Worm (Caenorhabditis elegans) whole organism, mixed stage, embryonic: ENCODE measurements around the gene B0416.5.

Experiments
- M03D4.4 ChIP-seq: sonication (generic microtip); optimal IDR thresholded peaks from 2 replicates; lab custom pipeline; 2017; ENCODE audit warnings: mild to moderate bottlenecking, missing genetic modification characterization, missing compliant biosample characterization
- bed-3 ChIP-seq: fragments of 200-800 bp; sonication (Bioruptor generic); optimal IDR thresholded peaks from 3 replicates; lab custom pipeline; 2018; ENCODE audit warnings: mild to moderate bottlenecking, missing genetic modification characterization, moderate library complexity, missing compliant biosample characterization
- ceh-39 ChIP-seq: fragments of 150-350 bp; optimal IDR thresholded peaks from 2 replicates; lab custom pipeline; 2014; ENCODE audit warnings: missing biosample characterization, missing genetic modification characterization
- ceh-43 ChIP-seq: fragments of 200-800 bp; sonication (Bioruptor generic); optimal IDR thresholded peaks from 2 replicates; lab custom pipeline; 2018; ENCODE audit warnings: mild to moderate bottlenecking, missing genetic modification characterization, moderate library complexity, missing compliant biosample characterization
- ceh-83 ChIP-seq: fragments of 200-800 bp; sonication (Bioruptor generic); optimal IDR thresholded peaks from 2 replicates; lab custom pipeline; 2018; ENCODE audit warnings: mild to moderate bottlenecking, missing genetic modification characterization, missing compliant biosample characterization
- ces-1 ChIP-seq: fragments of 150-350 bp; optimal IDR thresholded peaks from 2 replicates; lab custom pipeline; 2014; ENCODE audit warnings: missing biosample characterization, missing genetic modification reagents, missing genetic modification characterization
- cnd-1 ChIP-seq: fragments of 200-800 bp; sonication (Bioruptor generic); optimal IDR thresholded peaks from 2 replicates; lab custom pipeline; 2018; ENCODE audit warnings: mild to moderate bottlenecking, missing genetic modification characterization, missing compliant biosample characterization
- drap-1 ChIP-seq: fragments of 200-800 bp; sonication (Bioruptor generic); optimal IDR thresholded peaks from 3 replicates; lab custom pipeline; 2018; ENCODE audit warnings: mild to moderate bottlenecking, missing genetic modification characterization, missing compliant biosample characterization
- elt-1 ChIP-seq: sonication (generic microtip); optimal IDR thresholded peaks from 2 replicates; lab custom pipeline; 2017; ENCODE audit warnings: missing genetic modification characterization, mild to moderate bottlenecking, missing compliant biosample characterization, antibody characterized with exemption, moderate library complexity, borderline replicate concordance; ENCODE audit not compliant: insufficient read depth
- flh-1 ChIP-seq: fragments of 200-800 bp; sonication (Bioruptor generic); optimal IDR thresholded peaks from 2 replicates; lab custom pipeline; 2018; ENCODE audit warnings: mild to moderate bottlenecking, missing genetic modification characterization, moderate library complexity, missing compliant biosample characterization
- ham-2 ChIP-seq: fragments of 200-800 bp; sonication (Bioruptor generic); optimal IDR thresholded peaks from 2 replicates; lab custom pipeline; 2018; ENCODE audit warnings: mild to moderate bottlenecking, missing genetic modification characterization, missing compliant biosample characterization
- hlh-1 ChIP-seq: fragments of 150-350 bp; optimal IDR thresholded peaks from 2 replicates; lab custom pipeline; 2014; ENCODE audit warnings: missing biosample characterization, missing genetic modification reagents, missing genetic modification characterization
- lin-13 ChIP-seq: fragments of 150-350 bp; optimal IDR thresholded peaks from 2 replicates; lab custom pipeline; 2014; ENCODE audit warnings: missing biosample characterization, missing genetic modification characterization
- lin-32 ChIP-seq: fragments of 200-800 bp; sonication (Bioruptor generic); optimal IDR thresholded peaks from 2 replicates; lab custom pipeline; 2018; ENCODE audit warnings: mild to moderate bottlenecking, missing genetic modification characterization, missing compliant biosample characterization
- lsy-2 ChIP-seq: fragments of 150-350 bp; optimal IDR thresholded peaks from 2 replicates; lab custom pipeline; 2014; ENCODE audit warnings: missing biosample characterization, missing genetic modification characterization
- mab-5 ChIP-seq: fragments of 150-350 bp; optimal IDR thresholded peaks from 2 replicates; lab custom pipeline; 2014; ENCODE audit warnings: missing biosample characterization, missing genetic modification characterization
- mep-1 ChIP-seq: fragments of 150-350 bp; optimal IDR thresholded peaks from 2 replicates; lab custom pipeline; 2017; ENCODE audit warnings: missing biosample characterization, missing genetic modification reagents, missing genetic modification characterization, inconsistent platforms
- nhr-12 ChIP-seq: fragments of 150-350 bp; optimal IDR thresholded peaks from 2 replicates; lab custom pipeline; 2014; ENCODE audit warnings: missing biosample characterization, missing genetic modification characterization
- nhr-2 ChIP-seq: fragments of 150-350 bp; optimal IDR thresholded peaks from 2 replicates; lab custom pipeline; 2014; ENCODE audit warnings: missing biosample characterization, missing genetic modification characterization
- nhr-76 ChIP-seq: sonication (generic microtip); optimal IDR thresholded peaks from 2 replicates; lab custom pipeline; 2017; ENCODE audit warnings: missing biosample characterization, missing genetic modification characterization
- pha-4 ChIP-seq: fragments of 150-350 bp; optimal IDR thresholded peaks from 2 replicates; lab custom pipeline; 2018; ENCODE audit warnings: missing biosample characterization, missing genetic modification reagents, missing genetic modification characterization
- sem-2 ChIP-seq: fragments of 200-800 bp; sonication (Bioruptor generic); optimal IDR thresholded peaks from 2 replicates; lab custom pipeline; 2018; ENCODE audit warnings: mild to moderate bottlenecking, missing genetic modification characterization, missing compliant biosample characterization
- sptf-1 ChIP-seq: sonication (generic microtip); optimal IDR thresholded peaks from 2 replicates; lab custom pipeline; 2017; ENCODE audit warnings: mild to moderate bottlenecking, missing genetic modification characterization, moderate library complexity, missing compliant biosample characterization
- unc-120 ChIP-seq: sonication (generic microtip); optimal IDR thresholded peaks from 2 replicates; lab custom pipeline; 2017; ENCODE audit warnings: missing genetic modification characterization, missing compliant biosample characterization; ENCODE audit not compliant: poor library complexity, severe bottlenecking
- unc-39 ChIP-seq: fragments of 150-350 bp; optimal IDR thresholded peaks from 2 replicates; lab custom pipeline; 2014; ENCODE audit warnings: missing biosample characterization, missing genetic modification characterization
- unc-62 ChIP-seq: fragments of 150-350 bp; optimal IDR thresholded peaks from 2 replicates; lab custom pipeline; 2014; ENCODE audit warnings: missing biosample characterization, missing genetic modification reagents, missing genetic modification characterization
- zip-8 ChIP-seq: fragments of 150-350 bp; optimal IDR thresholded peaks from 2 replicates; lab custom pipeline; 2014; ENCODE audit warnings: missing biosample characterization, missing genetic modification characterization
- ztf-11 ChIP-seq: fragments of 150-350 bp; optimal IDR thresholded peaks from 2 replicates; lab custom pipeline; 2014; ENCODE audit warnings: missing biosample characterization, missing genetic modification characterization

The B0416.5 gene

ce11 chrX:9283026-9283425, 12.4 kb upstream of the B0416.5 start, which contains the start of gene B0416.11:
Gene B0416.11 (minus strand): TSS chrX:9283126.
- TF ChIP-seq sem-2 (GFP tag; lab: Kevin White, UChicago) (no peak), mab-5 (tag; lab: Kevin White, UChicago) (no peak), zip-8 (tag; lab: Kevin White, UChicago) (no peak), hlh-1 (no peak), bed-3 (GFP tag; lab: Kevin White, UChicago) (no peak), cnd-1 (tag; lab: Kevin White, UChicago) (no peak), ceh-39 (tag; lab: Kevin White, UChicago) (no peak), lin-13 (tag; lab: Kevin White, UChicago) (no peak), unc-62 (GFP tag; lab: Kevin White, UChicago) (no peak), M03D4.4 (tag; lab: Kevin White, UChicago) (no peak), unc-120 (no peak), flh-1 (GFP tag; lab: Kevin White, UChicago) (no peak), ham-2 (GFP tag; lab: Kevin White, UChicago) (no peak), nhr-12 (no peak), ztf-11 (tag; lab: Kevin White, UChicago) (no peak), ceh-43 (GFP tag; lab: Kevin White, UChicago) (no peak), unc-39 (tag; lab: Kevin White, UChicago) (no peak)

- TF ChIP-seq nhr-76 (tag; lab: Kevin White, UChicago) (no peak), sem-2 (GFP tag; lab: Kevin White, UChicago) (no peak), zip-8 (tag; lab: Kevin White, UChicago) (no peak), ztf-11 (tag; lab: Kevin White, UChicago) (no peak), mab-5 (tag; lab: Kevin White, UChicago) (no peak), mep-1 (tag; lab: Kevin White, UChicago) (no peak), cnd-1 (tag; lab: Kevin White, UChicago) (no peak), unc-39 (tag; lab: Kevin White, UChicago) (no peak), ces-1 (GFP tag; lab: Kevin White, UChicago) (no peak), unc-62 (GFP tag; lab: Kevin White, UChicago) (no peak)
Observed at ce11 chrX:9278653-9279052, 8.0 kb upstream of the B0416.5 start, which contains the start of gene B0416.4. Gene B0416.4 (plus strand): TSS chrX:9278953.

ce11 chrX:9274574-9274973, 3.9 kb upstream of the B0416.5 start, which contains the start of gene B0416.10:
Gene B0416.10 (minus strand): TSS chrX:9274674.
- no peak for TF ChIP-seq ceh-39 (tag; lab: Kevin White, UChicago)
- TF ChIP-seq ztf-11 (tag; lab: Kevin White, UChicago): no peak
- no peak for TF ChIP-seq cnd-1 (tag; lab: Kevin White, UChicago)
- TF ChIP-seq ceh-83: no peak
- no peak for TF ChIP-seq nhr-76 (tag; lab: Kevin White, UChicago)
- TF ChIP-seq pha-4: no peak

ce11 chrX:9271886-9272285, 1.2 kb upstream of the B0416.5 start:
- no peak for TF ChIP-seq zip-8 (tag; lab: Kevin White, UChicago)
- TF ChIP-seq nhr-12: no peak
- TF ChIP-seq hlh-1: no peak
- no peak for TF ChIP-seq lin-32
- no peak for TF ChIP-seq mab-5 (tag; lab: Kevin White, UChicago)
- TF ChIP-seq ceh-83: no peak
- no peak for TF ChIP-seq drap-1 (GFP tag; lab: Kevin White, UChicago)
- TF ChIP-seq elt-1 (tag; lab: Kevin White, UChicago): peak; percentile 60
- no peak for TF ChIP-seq cnd-1 (tag; lab: Kevin White, UChicago)
- TF ChIP-seq mep-1 (tag; lab: Kevin White, UChicago): peak; percentile 11
- TF ChIP-seq ztf-11 (tag; lab: Kevin White, UChicago): no peak
- no peak for TF ChIP-seq ces-1 (GFP tag; lab: Kevin White, UChicago)

ce11 chrX:9268373-9268772, 2.3 kb downstream of the B0416.5 start:
- TF ChIP-seq pha-4 (no peak), M03D4.4 (tag; lab: Kevin White, UChicago) (no peak), nhr-2 (tag; lab: Kevin White, UChicago) (no peak), lsy-2 (tag; lab: Kevin White, UChicago) (no peak), ham-2 (GFP tag; lab: Kevin White, UChicago) (no peak), hlh-1 (no peak), ceh-83 (no peak), drap-1 (GFP tag; lab: Kevin White, UChicago) (no peak), sptf-1 (no peak), zip-8 (tag; lab: Kevin White, UChicago) (no peak), ceh-39 (tag; lab: Kevin White, UChicago) (no peak), lin-13 (tag; lab: Kevin White, UChicago) (no peak), ceh-43 (GFP tag; lab: Kevin White, UChicago) (no peak)
